Fruit fly (Drosophila melanogaster): ENCODE data around the gene alpha-Est6.
A peak's percentile ranks its signal among the peaks of the same experiment; 100 is the strongest.

Gene alpha-Est6

DNA sequence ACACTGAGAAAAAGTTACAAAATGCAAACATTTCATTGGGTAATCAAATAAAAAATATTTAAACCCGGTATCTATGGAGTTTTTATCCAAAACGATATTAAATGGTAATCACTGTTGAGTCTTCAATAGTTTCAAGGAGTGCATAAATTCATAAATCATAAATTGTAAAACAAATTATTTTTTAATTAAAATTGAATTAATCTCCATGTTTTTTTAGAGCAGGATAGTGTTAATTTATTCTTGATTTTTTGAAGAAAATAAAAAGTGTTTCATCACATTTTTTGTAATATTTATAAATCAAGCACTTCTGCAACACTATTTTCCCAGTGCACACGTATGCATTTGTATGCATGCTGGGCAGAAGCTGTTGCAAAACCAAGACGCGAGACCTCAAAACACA, 37.7 kb downstream of the alpha-Est6 start (continued):
- TF ChIP-seq cg (GFP tag; optimal IDR thresholded peaks at IDR 0.05) (no peak), CG12391 (tag; optimal IDR thresholded peaks at IDR 0.05) (no peak), CG13296 (GFP tag; optimal IDR thresholded peaks at IDR 0.05) (no peak), mirr (GFP tag; optimal IDR thresholded peaks at IDR 0.05) (no peak), Sox100B (GFP tag; optimal IDR thresholded peaks at IDR 0.05) (peak; percentile 89), Bgb (GFP tag; IDR thresholded peaks at IDR 0.05; ENCODE audit: partially characterized antibody) (no peak), sqz (GFP tag; optimal IDR thresholded peaks at IDR 0.05) (no peak), dpn (GFP tag; optimal IDR thresholded peaks at IDR 0.05) (peak in 1 of 2 experiments; percentile 57), CG33213 (GFP tag; optimal IDR thresholded peaks at IDR 0.05) (no peak), gro (GFP tag; optimal IDR thresholded peaks at IDR 0.05) (no peak), CG11723 (GFP tag; optimal IDR thresholded peaks at IDR 0.05) (peak; percentile 29), YL-1 (GFP tag; optimal IDR thresholded peaks at IDR 0.05) (no peak), pb (GFP tag; optimal IDR thresholded peaks at IDR 0.05) (no peak), CG7556 (GFP tag; optimal IDR thresholded peaks at IDR 0.05) (peak; percentile 55), H2.0 (GFP tag; IDR thresholded peaks at IDR 0.05) (peak; percentile 24; the same call in 1 of the 2 replicates), unpg (GFP tag; optimal IDR thresholded peaks at IDR 0.05) (peak; percentile 65), sug (tag; optimal IDR thresholded peaks at IDR 0.05) (no peak), Elba2 (GFP tag; optimal IDR thresholded peaks at IDR 0.05) (no peak), CG32767 (GFP tag; IDR thresholded peaks at IDR 0.05) (no peak), CG5953 (GFP tag; IDR thresholded peaks at IDR 0.05) (no peak), Xrp1 (GFP tag; IDR thresholded peaks at IDR 0.05) (0 out of 2 replicates have a peak, but pooled peaks have one; percentile 9), CG2129 (GFP tag; IDR thresholded peaks at IDR 0.05; ENCODE audit: partially characterized antibody) (no peak), sens-2 (GFP tag; IDR thresholded peaks at IDR 0.05) (no peak), CG3726 (GFP tag; IDR thresholded peaks at IDR 0.05) (no peak), scrt (GFP tag; optimal IDR thresholded peaks at IDR 0.05) (peak; percentile 13), lov (optimal IDR thresholded peaks at IDR 0.05) (no peak), lov (GFP tag; IDR thresholded peaks at IDR 0.05) (no peak), C15 (GFP tag; IDR thresholded peaks at IDR 0.05) (no peak), CG13123 (GFP tag; optimal IDR thresholded peaks at IDR 0.05) (no peak), NK7.1 (GFP tag; optimal IDR thresholded peaks at IDR 0.05) (no peak), gcm2 (GFP tag; optimal IDR thresholded peaks at IDR 0.05) (no peak), Six4 (GFP tag; optimal IDR thresholded peaks at IDR 0.05) (peak; percentile 47), CG11398 (GFP tag; optimal IDR thresholded peaks at IDR 0.05) (no peak), tgo (GFP tag; IDR thresholded peaks at IDR 0.05) (no peak; the same call in 1 of the 3 replicates), CG14441 (GFP tag; IDR thresholded peaks at IDR 0.05) (peak; percentile 33; the same call in 1 of the 2 replicates), HLH3B (GFP tag; IDR thresholded peaks at IDR 0.05) (peak; percentile 41; the same call in 1 of the 2 replicates), unc-4 (GFP tag; IDR thresholded peaks at IDR 0.05; ENCODE audit: partially characterized antibody) (no peak), CG32772 (GFP tag; IDR thresholded peaks at IDR 0.05) (no peak), Hey (tag; optimal IDR thresholded peaks at IDR 0.05) (no peak), CG8478 (optimal IDR thresholded peaks at IDR 0.05) (no peak), CG10654 (GFP tag; optimal IDR thresholded peaks at IDR 0.05) (peak; percentile 43), Jarid2 (GFP tag; optimal IDR thresholded peaks at IDR 0.05) (no peak), ato (GFP tag; IDR thresholded peaks at IDR 0.05; ENCODE audit: partially characterized antibody) (no peak), ara (GFP tag; IDR thresholded peaks at IDR 0.05) (no peak), repo (GFP tag; optimal IDR thresholded peaks at IDR 0.05) (no peak), seq (GFP tag; IDR thresholded peaks at IDR 0.05) (no peak), Nf-YB (GFP tag; optimal IDR thresholded peaks at IDR 0.05) (no peak), pzg (GFP tag; optimal IDR thresholded peaks at IDR 0.05) (no peak), Hr3 (GFP tag; optimal IDR thresholded peaks at IDR 0.05) (peak; percentile 44), trh (GFP tag; optimal IDR thresholded peaks at IDR 0.05) (no peak), zen (tag; optimal IDR thresholded peaks at IDR 0.05) (no peak), CG10366 (GFP tag; IDR thresholded peaks at IDR 0.05) (peak; percentile 49; the same call in 1 of the 2 replicates)
